Worm (Caenorhabditis elegans) whole organism, L1 larva: ENCODE measurements around the gene clec-219.

Experiments used
- C34B4.2 ChIP-seq: sonication (generic microtip); optimal IDR thresholded peaks from 2 replicates; lab custom pipeline; 2017; ENCODE audit warnings: mild to moderate bottlenecking, missing genetic modification characterization, missing compliant biosample characterization
- lin-39 ChIP-seq: fragments of 150-350 bp; optimal IDR thresholded peaks from 2 replicates; lab custom pipeline; 2014; ENCODE audit warnings: missing biosample characterization, missing genetic modification reagents, missing genetic modification characterization
- pqm-1 ChIP-seq: sonication (generic microtip); optimal IDR thresholded peaks from 3 replicates; lab custom pipeline; 2017; ENCODE audit warnings: missing biosample characterization, missing genetic modification characterization

ce11 chrV:8359792-8360191, 41.6 kb downstream of the clec-219 start, which contains the start of gene F38E1.6:
- no peak for TF ChIP-seq pqm-1 (tag; lab: Kevin White, UChicago)
- TF ChIP-seq lin-39: no peak
- TF ChIP-seq C34B4.2 (tag; lab: Kevin White, UChicago): no peak
